Comparison of ENCODE assay signal across 1 fruit fly cellular context in the genomic region with DNA sequence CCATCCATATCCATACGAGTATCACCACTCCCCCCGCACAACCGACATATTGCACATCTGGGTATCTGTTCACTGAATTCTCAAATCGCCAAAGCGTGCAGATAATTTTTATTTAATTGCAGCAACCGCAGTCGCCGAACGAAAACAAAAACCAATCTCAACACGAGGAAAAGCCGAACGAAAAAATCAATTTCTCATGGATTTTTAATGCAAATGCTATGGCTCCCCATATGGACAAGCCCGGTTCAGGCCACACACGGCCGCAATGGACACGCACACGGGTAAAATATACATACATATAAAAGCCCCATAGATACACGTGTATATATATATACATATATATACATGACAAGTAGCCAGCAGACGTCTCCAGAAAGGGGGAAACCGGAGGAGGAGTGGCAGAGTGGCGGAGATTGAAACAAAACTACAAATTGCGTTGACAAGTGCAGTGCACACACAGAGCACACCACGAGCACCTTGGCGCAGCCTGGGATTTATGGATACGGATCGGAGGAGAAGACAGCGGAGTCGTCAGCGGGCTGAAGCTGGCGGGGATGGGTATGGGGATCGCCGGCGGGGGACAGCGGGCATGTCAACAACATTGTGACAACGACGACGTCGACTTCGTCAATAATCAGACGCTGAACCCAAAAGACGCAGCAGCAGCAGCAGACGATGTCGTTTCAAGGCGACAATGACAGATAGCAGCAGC.
A peak's percentile ranks its signal among the peaks of the same experiment; 100 is the strongest.
TF ChIP-seq lines count a peak whose summit lies in the region.

No protein-coding gene starts in this region.

TF ChIP-seq in whole organism, embryonic, 481 proteins besides CTCF, POLR2A, EP300 and RAD21 (continued from another document):
- TF ChIP-seq hkb (optimal IDR thresholded peaks at IDR 0.05; lab: Kevin White, UChicago) (no peak), hkb (GFP tag; IDR thresholded peaks at IDR 0.05; lab: Robert Waterston, UW) (0 out of 2 replicates have a peak, but pooled peaks have one; percentile 22), slp2 (GFP tag; optimal IDR thresholded peaks at IDR 0.05; lab: Kevin White, UChicago) (no peak), bbx (GFP tag; IDR thresholded peaks at IDR 0.05; lab: Robert Waterston, UW; ENCODE audit: partially characterized antibody) (no peak), CG6765 (GFP tag; optimal IDR thresholded peaks at IDR 0.05; lab: Kevin White, UChicago) (no peak), Hr78 (GFP tag; optimal IDR thresholded peaks at IDR 0.05; lab: Kevin White, UChicago) (peak in 1 of 2 experiments; percentile 26), CG9437 (GFP tag; optimal IDR thresholded peaks at IDR 0.05; lab: Kevin White, UChicago) (no peak), CG9215 (GFP tag; IDR thresholded peaks at IDR 0.05; lab: Robert Waterston, UW) (no peak), crol (GFP tag; IDR thresholded peaks at IDR 0.05; lab: Robert Waterston, UW) (peak; percentile 91), CG17186 (GFP tag; optimal IDR thresholded peaks at IDR 0.05; lab: Kevin White, UChicago) (no peak), otp (GFP tag; IDR thresholded peaks at IDR 0.05; lab: Robert Waterston, UW) (0 out of 3 replicates have a peak, but pooled peaks have one; percentile 32), NC2β (GFP tag; optimal IDR thresholded peaks at IDR 0.05; lab: Kevin White, UChicago) (no peak), CG3407 (GFP tag; optimal IDR thresholded peaks at IDR 0.05; lab: Kevin White, UChicago) (no peak), nau (GFP tag; optimal IDR thresholded peaks at IDR 0.05; lab: Kevin White, UChicago) (peak; percentile 4), bigmax (GFP tag; optimal IDR thresholded peaks at IDR 0.05; lab: Kevin White, UChicago) (no peak), CG13123 (GFP tag; optimal IDR thresholded peaks at IDR 0.05; lab: Kevin White, UChicago) (no peak), nom (GFP tag; optimal IDR thresholded peaks at IDR 0.05; lab: Kevin White, UChicago) (peak; percentile 49), CG13287 (GFP tag; IDR thresholded peaks at IDR 0.05; lab: Robert Waterston, UW; ENCODE audit: partially characterized antibody) (no peak), so (GFP tag; IDR thresholded peaks at IDR 0.05; lab: Robert Waterston, UW) (no peak), shn (GFP tag; optimal IDR thresholded peaks at IDR 0.05; lab: Kevin White, UChicago) (no peak), Taf1 (GFP tag; IDR thresholded peaks at IDR 0.05; lab: Robert Waterston, UW) (no peak), lbe (GFP tag; optimal IDR thresholded peaks at IDR 0.05; lab: Kevin White, UChicago) (no peak), corto (GFP tag; optimal IDR thresholded peaks at IDR 0.05; lab: Kevin White, UChicago) (no peak), ftz-f1 (GFP tag; optimal IDR thresholded peaks at IDR 0.05; lab: Kevin White, UChicago) (no peak), CG7987 (GFP tag; optimal IDR thresholded peaks at IDR 0.05; lab: Kevin White, UChicago) (no peak), Xrp1 (GFP tag; IDR thresholded peaks at IDR 0.05; lab: Robert Waterston, UW) (peak; percentile 37), onecut (GFP tag; IDR thresholded peaks at IDR 0.05; lab: Robert Waterston, UW) (peak; percentile 59), CG6683 (GFP tag; optimal IDR thresholded peaks at IDR 0.05; lab: Kevin White, UChicago) (no peak), btn (GFP tag; optimal IDR thresholded peaks at IDR 0.05; lab: Kevin White, UChicago) (no peak), lmd (GFP tag; IDR thresholded peaks at IDR 0.05; lab: Robert Waterston, UW) (no peak), D19A (tag; optimal IDR thresholded peaks at IDR 0.05; lab: Kevin White, UChicago) (no peak), bcd (GFP tag; optimal IDR thresholded peaks at IDR 0.05; lab: Kevin White, UChicago) (no peak), sens (GFP tag; lab: Kevin White, UChicago) (peak; percentile 22), yki (optimal IDR thresholded peaks at IDR 0.05; lab: Kevin White, UChicago) (no peak), CG33557 (GFP tag; optimal IDR thresholded peaks at IDR 0.05; lab: Kevin White, UChicago) (peak; percentile 20), lab (GFP tag; optimal IDR thresholded peaks at IDR 0.05; lab: Kevin White, UChicago) (no peak), sqz (GFP tag; optimal IDR thresholded peaks at IDR 0.05; lab: Kevin White, UChicago) (no peak), CG17385 (GFP tag; optimal IDR thresholded peaks at IDR 0.05; lab: Kevin White, UChicago) (no peak), CHES-1-like (GFP tag; optimal IDR thresholded peaks at IDR 0.05; lab: Kevin White, UChicago) (no peak), pros (GFP tag; optimal IDR thresholded peaks at IDR 0.05; lab: Kevin White, UChicago) (no peak), tna (GFP tag; IDR thresholded peaks at IDR 0.05; lab: Robert Waterston, UW; ENCODE audit: partially characterized antibody) (no peak), dmrt99B (tag; optimal IDR thresholded peaks at IDR 0.05; lab: Kevin White, UChicago) (peak; percentile 22), H2.0 (GFP tag; IDR thresholded peaks at IDR 0.05; lab: Robert Waterston, UW) (0 out of 2 replicates have a peak, but pooled peaks have one; percentile 19), kah (GFP tag; optimal IDR thresholded peaks at IDR 0.05; lab: Kevin White, UChicago) (no peak), CG2678 (tag; optimal IDR thresholded peaks at IDR 0.05; lab: Kevin White, UChicago) (no peak), CG14667 (GFP tag; IDR thresholded peaks at IDR 0.05; lab: Robert Waterston, UW) (no peak), kni (GFP tag; optimal IDR thresholded peaks at IDR 0.05; lab: Kevin White, UChicago) (peak; percentile 49), PHDP (tag; optimal IDR thresholded peaks at IDR 0.05; lab: Kevin White, UChicago) (no peak), fu2 (GFP tag; optimal IDR thresholded peaks at IDR 0.05; lab: Kevin White, UChicago) (no peak), CG7556 (GFP tag; optimal IDR thresholded peaks at IDR 0.05; lab: Kevin White, UChicago) (no peak), Med (GFP tag; lab: Kevin White, UChicago) (peak; percentile 11)
TF ChIP-seq in whole organism, embryonic: peak in this region for 21.
